Worm (Caenorhabditis elegans) whole organism, L2 larva: ENCODE data around the gene Y53G8B.2.

Experiments
- F13H6.1 ChIP-seq: sonication (generic microtip); optimal IDR thresholded peaks from 2 replicates; lab custom pipeline; 2016; ENCODE audit warnings: missing genetic modification characterization, missing compliant biosample characterization
- R02D3.7 ChIP-seq: fragments of 150-350 bp; optimal IDR thresholded peaks from 2 replicates; lab custom pipeline; 2014; ENCODE audit warnings: missing biosample characterization, missing genetic modification characterization
- Y55F3AM.14 ChIP-seq: fragments of 200-800 bp; sonication (Bioruptor generic); optimal IDR thresholded peaks from 2 replicates; lab custom pipeline; 2018; ENCODE audit warnings: mild to moderate bottlenecking, missing genetic modification characterization, missing compliant biosample characterization
- ZK546.5 ChIP-seq: sonication (generic microtip); optimal IDR thresholded peaks from 2 replicates; lab custom pipeline; 2017; ENCODE audit warnings: missing biosample characterization, missing genetic modification characterization
- alr-1 ChIP-seq: fragments of 150-350 bp; optimal IDR thresholded peaks from 2 replicates; lab custom pipeline; 2014; ENCODE audit warnings: missing biosample characterization, missing genetic modification characterization
- aly-2 ChIP-seq: fragments of 150-350 bp; optimal IDR thresholded peaks from 2 replicates; lab custom pipeline; 2014; ENCODE audit warnings: missing biosample characterization, missing genetic modification characterization
- ama-1 ChIP-seq: fragments of 150-350 bp; optimal IDR thresholded peaks from 2 replicates; lab custom pipeline; 2018; ENCODE audit warnings: inconsistent platforms
- blmp-1 ChIP-seq: sonication (generic microtip); optimal IDR thresholded peaks from 2 replicates; lab custom pipeline; 2017; ENCODE audit warnings: missing genetic modification characterization, mild to moderate bottlenecking, missing compliant biosample characterization, antibody characterized with exemption, moderate library complexity; ENCODE audit not compliant: insufficient read depth
- ceh-82 ChIP-seq: fragments of 150-350 bp; optimal IDR thresholded peaks from 2 replicates; lab custom pipeline; 2014; ENCODE audit warnings: missing biosample characterization, missing genetic modification characterization
- crh-2 ChIP-seq: sonication (generic microtip); optimal IDR thresholded peaks from 2 replicates; lab custom pipeline; 2017; ENCODE audit warnings: missing biosample characterization, missing genetic modification characterization
- egl-27 ChIP-seq: sonication (generic microtip); optimal IDR thresholded peaks from 3 replicates; lab custom pipeline; 2017; ENCODE audit warnings: missing biosample characterization, missing genetic modification reagents, missing genetic modification characterization
- elt-1 ChIP-seq: fragments of 150-350 bp; optimal IDR thresholded peaks from 2 replicates; lab custom pipeline; 2014; ENCODE audit warnings: missing biosample characterization, missing genetic modification characterization
- elt-3 ChIP-seq: sonication (generic microtip); optimal IDR thresholded peaks from 2 replicates; lab custom pipeline; 2017; ENCODE audit warnings: missing biosample characterization, missing genetic modification characterization
- gmeb-1 ChIP-seq: fragments of 150-350 bp; optimal IDR thresholded peaks from 2 replicates; lab custom pipeline; 2014; ENCODE audit warnings: missing biosample characterization, missing genetic modification characterization
- lin-11 ChIP-seq: fragments of 150-350 bp; sonication (generic microtip); optimal IDR thresholded peaks from 2 replicates; lab custom pipeline; 2014; ENCODE audit warnings: missing biosample characterization, missing genetic modification characterization, inconsistent platforms, mixed read lengths
- lin-13 ChIP-seq: fragments of 150-350 bp; optimal IDR thresholded peaks from 2 replicates; lab custom pipeline; 2014; ENCODE audit warnings: missing biosample characterization, missing genetic modification reagents, missing genetic modification characterization
- lin-39 ChIP-seq: fragments of 150-350 bp; optimal IDR thresholded peaks from 2 replicates; lab custom pipeline; 2014; ENCODE audit warnings: missing biosample characterization, missing genetic modification reagents, missing genetic modification characterization
- mbf-1 ChIP-seq: sonication (generic microtip); optimal IDR thresholded peaks from 2 replicates; lab custom pipeline; 2017; ENCODE audit warnings: missing biosample characterization, missing genetic modification characterization
- mdl-1 ChIP-seq, 2 experiments: fragments of 150-350 bp in 1 of 2; sonication (generic microtip) in 1 of 2; optimal IDR thresholded peaks; 2 replicates each; lab custom pipeline; 2017; ENCODE audit warnings: missing biosample characterization in 2 of 2, missing genetic modification characterization in 2 of 2
- nhr-10 ChIP-seq: sonication (generic microtip); optimal IDR thresholded peaks from 2 replicates; lab custom pipeline; 2017; ENCODE audit warnings: missing biosample characterization, missing genetic modification characterization
- nhr-11 ChIP-seq: fragments of 150-350 bp; optimal IDR thresholded peaks from 2 replicates; lab custom pipeline; 2014; ENCODE audit warnings: missing biosample characterization, missing genetic modification characterization
- nhr-12 ChIP-seq: fragments of 150-350 bp; optimal IDR thresholded peaks from 2 replicates; lab custom pipeline; 2014; ENCODE audit warnings: missing biosample characterization, missing genetic modification characterization
- nhr-21 ChIP-seq: fragments of 150-350 bp; optimal IDR thresholded peaks from 2 replicates; lab custom pipeline; 2014; ENCODE audit warnings: missing biosample characterization, missing genetic modification characterization
- nhr-23 ChIP-seq: fragments of 150-350 bp; optimal IDR thresholded peaks from 2 replicates; lab custom pipeline; 2014; ENCODE audit warnings: missing biosample characterization, missing genetic modification reagents, missing genetic modification characterization
- nhr-237 ChIP-seq: fragments of 150-350 bp; optimal IDR thresholded peaks from 2 replicates; lab custom pipeline; 2014; ENCODE audit warnings: missing biosample characterization, missing genetic modification characterization
- nhr-25 ChIP-seq: fragments of 150-350 bp; sonication (generic microtip); optimal IDR thresholded peaks from 3 replicates; lab custom pipeline; 2014; ENCODE audit warnings: missing biosample characterization, missing genetic modification characterization
- nhr-6 ChIP-seq: fragments of 150-350 bp; optimal IDR thresholded peaks from 2 replicates; lab custom pipeline; 2014; ENCODE audit warnings: missing biosample characterization, missing genetic modification characterization
- peb-1 ChIP-seq: fragments of 150-350 bp; optimal IDR thresholded peaks from 2 replicates; lab custom pipeline; 2014; ENCODE audit warnings: missing biosample characterization, missing genetic modification characterization
- sma-3 ChIP-seq: sonication (generic microtip); optimal IDR thresholded peaks from 2 replicates; lab custom pipeline; 2016; ENCODE audit warnings: missing genetic modification reagents, missing genetic modification characterization, missing compliant biosample characterization
- snpc-4 ChIP-seq: fragments of 150-350 bp; optimal IDR thresholded peaks from 2 replicates; lab custom pipeline; 2014; ENCODE audit warnings: missing biosample characterization, missing genetic modification characterization
- unc-39 ChIP-seq: fragments of 150-350 bp; optimal IDR thresholded peaks from 2 replicates; lab custom pipeline; 2014; ENCODE audit warnings: missing biosample characterization, missing genetic modification characterization
- unc-55 ChIP-seq: fragments of 150-350 bp; sonication (generic microtip); optimal IDR thresholded peaks from 3 replicates; lab custom pipeline; 2014; ENCODE audit warnings: missing biosample characterization, missing genetic modification reagents, missing genetic modification characterization
- unc-62 ChIP-seq: fragments of 150-350 bp; optimal IDR thresholded peaks from 2 replicates; lab custom pipeline; 2014; ENCODE audit warnings: missing biosample characterization, missing genetic modification reagents, missing genetic modification characterization
- zag-1 ChIP-seq: fragments of 150-350 bp; optimal IDR thresholded peaks from 2 replicates; lab custom pipeline; 2014; ENCODE audit warnings: missing biosample characterization, missing genetic modification characterization
- ztf-1 ChIP-seq: fragments of 200-800 bp; sonication (Bioruptor generic); conservative IDR thresholded peaks from 2 replicates; pipeline ENCODE4 v1.3.6; 2022; ENCODE audit warnings: missing genetic modification characterization, missing compliant biosample characterization
- ztf-11 ChIP-seq: sonication (generic microtip); optimal IDR thresholded peaks from 2 replicates; lab custom pipeline; 2017; ENCODE audit warnings: missing biosample characterization, missing genetic modification characterization
- ztf-4 ChIP-seq: fragments of 150-350 bp; optimal IDR thresholded peaks from 2 replicates; lab custom pipeline; 2014; ENCODE audit warnings: missing biosample characterization, missing genetic modification characterization

Gene Y53G8B.2

DNA sequence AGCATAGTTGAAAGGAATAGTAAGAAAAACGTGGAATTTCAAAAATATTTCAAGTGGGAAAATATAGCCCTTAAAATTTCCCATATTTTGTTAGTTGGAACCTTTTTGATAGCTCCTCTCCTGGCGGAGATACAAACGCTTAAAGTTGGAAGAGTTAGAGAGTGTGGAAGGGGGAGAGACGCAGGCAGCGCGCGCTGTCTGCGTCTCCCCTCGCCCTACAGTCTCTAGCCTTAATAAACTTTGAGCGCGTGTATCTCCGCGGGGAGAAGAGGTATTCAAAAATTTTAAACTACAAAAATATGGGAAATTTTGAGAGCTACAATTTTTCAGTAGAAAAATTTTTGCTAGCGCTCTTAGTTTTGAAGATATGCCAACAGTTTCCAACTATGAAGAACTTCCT, 39.2 kb downstream of the Y53G8B.2 start:
- TF ChIP-seq ama-1 (lab: Kevin White, UChicago) (no peak), nhr-21 (tag; lab: Kevin White, UChicago) (no peak), nhr-237 (tag; lab: Kevin White, UChicago) (no peak), lin-11 (no peak), elt-3 (tag; lab: Kevin White, UChicago) (no peak), nhr-10 (tag; lab: Kevin White, UChicago) (no peak), gmeb-1 (tag; lab: Kevin White, UChicago) (no peak), unc-62 (no peak), egl-27 (tag; lab: Kevin White, UChicago) (no peak), unc-39 (no peak), peb-1 (no peak), R02D3.7 (tag; lab: Kevin White, UChicago) (no peak), elt-1 (tag; lab: Kevin White, UChicago) (no peak), alr-1 (tag; lab: Kevin White, UChicago) (no peak), mdl-1 (tag; optimal IDR thresholded peaks at IDR 0.05; lab: Kevin White, UChicago) (no peak), ztf-1 (GFP tag; lab: Robert Waterston, UW) (no peak)
- TF ChIP-seq, all 48 proteins: peak for 0

DNA sequence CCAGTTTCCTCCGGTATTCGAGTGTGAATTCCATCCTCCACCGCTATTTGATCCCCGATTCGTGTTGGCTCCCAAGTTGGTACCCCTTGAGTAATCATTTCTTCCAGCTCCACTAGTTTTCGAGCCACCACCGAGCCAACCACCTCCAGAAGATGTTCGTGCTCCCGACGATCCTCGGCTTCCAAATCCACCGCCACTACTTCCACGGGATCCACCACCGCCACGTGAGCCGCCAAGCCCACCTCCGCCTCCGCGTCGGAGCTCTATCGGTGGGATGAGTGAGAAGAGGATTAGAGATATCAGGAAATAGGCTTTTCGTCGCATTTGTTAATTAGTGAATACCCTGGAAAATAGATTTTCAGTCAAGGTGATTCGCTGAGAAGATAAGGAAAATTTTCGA, 39.8 kb downstream of the Y53G8B.2 start, which contains the start of gene H06I04.6:
TSS of gene H06I04.6 (minus strand) at position 345 of the 400 bp plus-strand sequence.
- TF ChIP-seq unc-39 (no peak), nhr-237 (tag; lab: Kevin White, UChicago) (no peak), ceh-82 (no peak), Y55F3AM.14 (no peak), elt-3 (tag; lab: Kevin White, UChicago) (no peak), nhr-12 (no peak), sma-3 (GFP tag; lab: Kevin White, UChicago) (no peak), blmp-1 (tag; lab: Kevin White, UChicago) (no peak), nhr-25 (tag; lab: Kevin White, UChicago) (no peak), ztf-4 (tag; lab: Kevin White, UChicago) (no peak), unc-62 (no peak), zag-1 (tag; lab: Kevin White, UChicago) (no peak), ama-1 (lab: Kevin White, UChicago) (no peak), lin-13 (GFP tag; lab: Kevin White, UChicago) (no peak), F13H6.1 (tag; lab: Kevin White, UChicago) (no peak)

DNA sequence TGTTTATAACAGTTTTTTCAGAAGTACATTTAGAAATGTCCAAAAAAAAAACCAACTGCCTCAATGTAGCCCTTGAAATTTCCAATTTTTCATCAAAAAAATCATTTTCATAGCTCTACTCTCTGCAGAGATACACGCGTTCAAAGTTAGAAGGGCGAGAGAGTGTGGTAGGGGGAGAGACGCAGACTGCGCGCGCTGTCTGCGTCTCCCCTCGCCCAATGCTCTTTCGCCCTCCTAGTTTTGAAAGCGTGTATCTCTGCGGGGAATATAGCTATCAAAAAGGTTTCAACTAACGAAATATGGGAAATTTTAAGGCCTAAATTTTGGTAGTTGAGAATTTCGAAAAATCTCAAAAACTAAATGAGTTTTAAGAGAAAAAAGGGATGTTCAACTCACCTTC, 40.2 kb downstream of the Y53G8B.2 start:
- TF ChIP-seq nhr-25 (tag; lab: Kevin White, UChicago) (no peak), unc-55 (GFP tag; lab: Kevin White, UChicago) (no peak), nhr-6 (tag; lab: Kevin White, UChicago) (no peak), nhr-11 (tag; lab: Kevin White, UChicago) (no peak), lin-13 (GFP tag; lab: Kevin White, UChicago) (no peak), snpc-4 (tag; lab: Kevin White, UChicago) (no peak), nhr-23 (no peak), alr-1 (tag; lab: Kevin White, UChicago) (no peak), lin-11 (no peak), ztf-11 (tag; lab: Kevin White, UChicago) (no peak), unc-62 (no peak), ceh-82 (no peak), sma-3 (GFP tag; lab: Kevin White, UChicago) (no peak), gmeb-1 (tag; lab: Kevin White, UChicago) (no peak), unc-39 (no peak), nhr-12 (no peak), ZK546.5 (tag; lab: Kevin White, UChicago) (no peak), lin-39 (no peak), peb-1 (no peak)

DNA sequence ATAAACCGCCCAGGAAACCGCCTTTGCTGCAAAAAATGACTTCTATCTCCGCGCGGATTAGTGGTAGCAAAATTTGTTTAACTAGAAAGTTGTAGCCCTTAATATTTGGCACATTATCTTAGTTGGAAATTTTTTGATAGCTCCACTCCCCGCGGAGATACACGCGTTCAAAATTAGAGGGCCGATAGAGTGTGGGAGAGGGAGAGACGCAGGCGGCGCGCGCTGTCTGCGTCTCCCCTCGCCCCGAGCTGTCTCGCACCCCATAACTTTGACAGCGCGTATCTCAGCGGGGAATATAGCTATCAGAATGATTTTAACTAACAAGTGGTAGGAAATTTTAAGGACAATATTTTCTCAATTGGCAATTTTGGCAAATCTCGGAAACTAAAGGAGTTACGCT, 40.7 kb downstream of the Y53G8B.2 start:
- TF ChIP-seq lin-11, result no peak
- TF ChIP-seq R02D3.7 (tag; lab: Kevin White, UChicago), result no peak
- TF ChIP-seq aly-2 (tag; lab: Kevin White, UChicago), result no peak
- no peak for TF ChIP-seq nhr-11 (tag; lab: Kevin White, UChicago)
- no peak for TF ChIP-seq ZK546.5 (tag; lab: Kevin White, UChicago)
- TF ChIP-seq mbf-1 (tag; lab: Kevin White, UChicago), result no peak
- no peak for TF ChIP-seq nhr-21 (tag; lab: Kevin White, UChicago)
- TF ChIP-seq ztf-11 (tag; lab: Kevin White, UChicago), result no peak
- no peak for TF ChIP-seq crh-2 (tag; lab: Kevin White, UChicago)
- TF ChIP-seq Y55F3AM.14, result no peak
- TF ChIP-seq nhr-237 (tag; lab: Kevin White, UChicago), result no peak
- TF ChIP-seq nhr-6 (tag; lab: Kevin White, UChicago), result no peak
- no peak for TF ChIP-seq gmeb-1 (tag; lab: Kevin White, UChicago)
